Fruit fly (Drosophila melanogaster) whole organism, embryonic: Measurements from ENCODE around the gene CG18788.
A peak's percentile ranks its signal among the peaks of the same experiment; 100 is the strongest.

Source experiments
- ATbp ChIP-seq: fragments of 200-800 bp; sonication (Bioruptor generic); optimal IDR thresholded peaks from 2 replicates; lab custom pipeline; 2017; ENCODE audit warnings: missing biosample characterization, mild to moderate bottlenecking, missing genetic modification characterization, missing genetic modification reagents
- Ada2b ChIP-seq: fragments of 200-800 bp; sonication (Bioruptor generic); IDR thresholded peaks from 2 replicates; pipeline ENCODE4 v1.3.6; 2022; ENCODE audit warnings: missing biosample characterization, missing genetic modification characterization
- Aef1 ChIP-seq: fragments of 200-800 bp; sonication (Bioruptor generic); IDR thresholded peaks from 3 replicates; pipeline ENCODE4 v1.3.6; 2022; ENCODE audit warnings: missing biosample characterization, missing genetic modification characterization
- Asciz ChIP-seq: fragments of 200-800 bp; sonication (Bioruptor generic); optimal IDR thresholded peaks from 2 replicates; lab custom pipeline; 2017; ENCODE audit warnings: missing biosample characterization, mild to moderate bottlenecking, missing genetic modification characterization, missing genetic modification reagents
- B-H2 ChIP-seq: fragments of 200-800 bp; sonication (Bioruptor generic); optimal IDR thresholded peaks from 2 replicates; lab custom pipeline; 2018; ENCODE audit warnings: missing biosample characterization, mild to moderate bottlenecking, missing genetic modification characterization
- Bdp1 ChIP-seq: fragments of 200-800 bp; sonication (Bioruptor generic); optimal IDR thresholded peaks from 3 replicates; lab custom pipeline; 2016; ENCODE audit warnings: missing biosample characterization, missing genetic modification characterization
- Blimp-1 ChIP-seq: fragments of 200-800 bp; sonication (Bioruptor generic); optimal IDR thresholded peaks from 3 replicates; lab custom pipeline; 2018; ENCODE audit warnings: missing biosample characterization, missing genetic modification characterization, mild to moderate bottlenecking, moderate library complexity, missing genetic modification reagents
- BtbVII ChIP-seq: fragments of 200-800 bp; sonication (Bioruptor generic); optimal IDR thresholded peaks from 3 replicates; lab custom pipeline; 2017; ENCODE audit warnings: missing biosample characterization, mild to moderate bottlenecking, missing genetic modification characterization
- CG10267 ChIP-seq: fragments of 200-800 bp; sonication (Bioruptor generic); optimal IDR thresholded peaks from 2 replicates; lab custom pipeline; 2018; ENCODE audit warnings: missing biosample characterization, mild to moderate bottlenecking, missing genetic modification characterization, moderate library complexity
- CG10274 ChIP-seq: fragments of 200-800 bp; sonication (Bioruptor generic); optimal IDR thresholded peaks from 3 replicates; lab custom pipeline; 2017; ENCODE audit warnings: missing biosample characterization, mild to moderate bottlenecking, missing genetic modification characterization
- CG10979 ChIP-seq: fragments of 200-800 bp; sonication (Bioruptor generic); optimal IDR thresholded peaks from 2 replicates; lab custom pipeline; 2018; ENCODE audit warnings: missing biosample characterization, mild to moderate bottlenecking, missing genetic modification characterization, moderate library complexity
- CG11560 ChIP-seq: fragments of 200-800 bp; sonication (Bioruptor generic); IDR thresholded peaks from 3 replicates; pipeline ENCODE4 v1.3.6; 2022; ENCODE audit warnings: missing biosample characterization, missing genetic modification characterization
- CG11723 ChIP-seq: fragments of 200-800 bp; sonication (Bioruptor generic); optimal IDR thresholded peaks from 2 replicates; lab custom pipeline; 2017; ENCODE audit warnings: missing biosample characterization, mild to moderate bottlenecking, missing genetic modification characterization
- CG12155 ChIP-seq: fragments of 200-800 bp; sonication (Bioruptor generic); optimal IDR thresholded peaks from 3 replicates; lab custom pipeline; 2016; ENCODE audit warnings: missing biosample characterization, missing genetic modification characterization
- CG1529 ChIP-seq: fragments of 200-800 bp; sonication (Bioruptor generic); optimal IDR thresholded peaks from 3 replicates; lab custom pipeline; 2018; ENCODE audit warnings: missing biosample characterization, missing genetic modification characterization
- CG1647 ChIP-seq: fragments of 200-800 bp; sonication (Bioruptor generic); optimal IDR thresholded peaks from 3 replicates; lab custom pipeline; 2016; ENCODE audit warnings: missing biosample characterization, missing genetic modification characterization
- CG1832 ChIP-seq: fragments of 200-800 bp; sonication (Bioruptor generic); optimal IDR thresholded peaks from 2 replicates; lab custom pipeline; 2017; ENCODE audit warnings: missing biosample characterization, mild to moderate bottlenecking, missing genetic modification characterization, inconsistent platforms
- CG18476 ChIP-seq: fragments of 200-800 bp; sonication (Bioruptor generic); optimal IDR thresholded peaks from 2 replicates; lab custom pipeline; 2016; ENCODE audit warnings: missing biosample characterization, mild to moderate bottlenecking, missing genetic modification characterization
- CG2116 ChIP-seq: fragments of 200-800 bp; sonication (Bioruptor generic); optimal IDR thresholded peaks from 3 replicates; lab custom pipeline; 2018; ENCODE audit warnings: missing biosample characterization, mild to moderate bottlenecking, missing genetic modification characterization
- CG2678 ChIP-seq: fragments of 200-800 bp; sonication (Bioruptor generic); optimal IDR thresholded peaks from 3 replicates; lab custom pipeline; 2019; ENCODE audit warnings: missing biosample characterization, mild to moderate bottlenecking, missing genetic modification characterization, moderate library complexity
- CG32532 ChIP-seq: fragments of 200-800 bp; sonication (Bioruptor generic); IDR thresholded peaks from 2 replicates; pipeline ENCODE4 v1.3.6; 2022; ENCODE audit warnings: missing biosample characterization, missing genetic modification characterization
- CG33557 ChIP-seq: fragments of 200-800 bp; sonication (Bioruptor generic); optimal IDR thresholded peaks from 2 replicates; lab custom pipeline; 2019; ENCODE audit warnings: missing biosample characterization, mild to moderate bottlenecking, missing genetic modification characterization, moderate library complexity
- CG3726 ChIP-seq: fragments of 200-800 bp; sonication (Bioruptor generic); IDR thresholded peaks from 3 replicates; pipeline ENCODE4, ENCODE4 v1.3.6; 2022; ENCODE audit warnings: missing biosample characterization, missing genetic modification characterization
- CG4854 ChIP-seq: fragments of 200-800 bp; sonication (Bioruptor generic); optimal IDR thresholded peaks from 2 replicates; lab custom pipeline; 2016; ENCODE audit warnings: missing biosample characterization, missing genetic modification characterization, inconsistent platforms
- CG6254 ChIP-seq: fragments of 200-800 bp; sonication (Bioruptor generic); optimal IDR thresholded peaks from 3 replicates; lab custom pipeline; 2017; ENCODE audit warnings: mild to moderate bottlenecking, missing biosample characterization, missing genetic modification reagents, missing genetic modification characterization
- CG6765 ChIP-seq: fragments of 200-800 bp; sonication (Bioruptor generic); optimal IDR thresholded peaks from 3 replicates; lab custom pipeline; 2017; ENCODE audit warnings: missing biosample characterization, mild to moderate bottlenecking, missing genetic modification characterization
- CG7271 ChIP-seq: fragments of 200-800 bp; sonication (Bioruptor generic); optimal IDR thresholded peaks from 2 replicates; lab custom pipeline; 2018; ENCODE audit warnings: missing biosample characterization, mild to moderate bottlenecking, missing genetic modification characterization, moderate library complexity
- CG7839 ChIP-seq: fragments of 200-800 bp; sonication (Bioruptor generic); optimal IDR thresholded peaks from 3 replicates; lab custom pipeline; 2018; ENCODE audit warnings: missing biosample characterization, mild to moderate bottlenecking, missing genetic modification characterization, moderate library complexity
- CG7928 ChIP-seq: fragments of 200-800 bp; sonication (Bioruptor generic); optimal IDR thresholded peaks from 2 replicates; lab custom pipeline; 2017; ENCODE audit warnings: missing biosample characterization, mild to moderate bottlenecking, missing genetic modification characterization
- CTCF ChIP-seq: fragments of 200-800 bp; sonication (Bioruptor generic); optimal IDR thresholded peaks from 2 replicates; lab custom pipeline; 2017; ENCODE audit warnings: missing biosample characterization, mild to moderate bottlenecking, missing genetic modification characterization, moderate library complexity
- Dip2 ChIP-seq: fragments of 200-800 bp; sonication (Bioruptor generic); IDR thresholded peaks from 2 replicates; pipeline ENCODE4 v1.3.6; 2022; ENCODE audit warnings: missing biosample characterization, missing genetic modification characterization
- Doc3 ChIP-seq: fragments of 200-800 bp; sonication (Bioruptor generic); IDR thresholded peaks from 3 replicates; pipeline ENCODE4 v1.3.6; 2022; ENCODE audit warnings: missing biosample characterization, missing genetic modification characterization; ENCODE audit not compliant: partially characterized antibody
- Dp ChIP-seq: fragments of 200-800 bp; sonication (Bioruptor generic); optimal IDR thresholded peaks from 2 replicates; lab custom pipeline; 2018; ENCODE audit warnings: missing biosample characterization, mild to moderate bottlenecking, missing genetic modification characterization, moderate library complexity
- Drgx ChIP-seq: fragments of 200-800 bp; sonication (Bioruptor generic); IDR thresholded peaks from 2 replicates; pipeline ENCODE4 v1.3.6; 2022; ENCODE audit warnings: missing biosample characterization, missing genetic modification characterization
- HmgZ ChIP-seq: fragments of 200-800 bp; sonication (Bioruptor generic); optimal IDR thresholded peaks from 2 replicates; lab custom pipeline; 2018; ENCODE audit warnings: missing biosample characterization, mild to moderate bottlenecking, missing genetic modification characterization
- Hr51 ChIP-seq, 2 experiments: fragments of 200-800 bp; sonication (Bioruptor generic); optimal IDR thresholded peaks; 2 replicates in 1 of 2; 3 replicates in 1 of 2; lab custom pipeline; 2016 to 2018; ENCODE audit warnings: missing biosample characterization in 2 of 2, missing genetic modification characterization in 2 of 2, mild to moderate bottlenecking in 1 of 2, moderate library complexity in 1 of 2
- Ptx1 ChIP-seq: fragments of 200-800 bp; sonication (Bioruptor generic); IDR thresholded peaks from 2 replicates; pipeline ENCODE4 v1.3.6; 2022; ENCODE audit warnings: missing biosample characterization, missing genetic modification characterization
- Trl ChIP-seq, 3 experiments: fragments of >200 bp in 2 of 3; fragments of 200-800 bp in 1 of 3; sonication (Bioruptor generic) in 1 of 3; optimal IDR thresholded peaks; 2 replicates in 1 of 3; 3 replicates in 2 of 3; lab custom pipeline; 2016 to 2017; ENCODE audit warnings: missing biosample characterization in 1 of 3, missing genetic modification characterization in 1 of 3
- bsh ChIP-seq, 2 experiments: fragments of 200-800 bp; sonication (Bioruptor generic); optimal IDR thresholded peaks; 2 replicates each; lab custom pipeline; 2017 to 2018; ENCODE audit warnings: mild to moderate bottlenecking in 2 of 2, missing biosample characterization in 2 of 2, missing genetic modification characterization in 2 of 2, moderate library complexity in 1 of 2
- dpn ChIP-seq, 2 experiments: fragments of 200-800 bp; sonication (Bioruptor generic); optimal IDR thresholded peaks; 3 replicates each; lab custom pipeline; 2016; ENCODE audit warnings: missing biosample characterization in 2 of 2, missing genetic modification characterization in 2 of 2
- ftz-f1 ChIP-seq: fragments of 200-800 bp; sonication (Bioruptor generic); optimal IDR thresholded peaks from 2 replicates; lab custom pipeline; 2016; ENCODE audit warnings: missing biosample characterization, missing genetic modification characterization
- jumu ChIP-seq: fragments of 200-800 bp; sonication (Bioruptor generic); optimal IDR thresholded peaks from 3 replicates; lab custom pipeline; 2016; ENCODE audit warnings: missing biosample characterization, missing genetic modification characterization
- lbe ChIP-seq: fragments of 200-800 bp; sonication (Bioruptor generic); optimal IDR thresholded peaks from 2 replicates; lab custom pipeline; 2016; ENCODE audit warnings: missing biosample characterization, mild to moderate bottlenecking, missing genetic modification characterization
- nom ChIP-seq: fragments of 200-800 bp; sonication (Bioruptor generic); optimal IDR thresholded peaks from 2 replicates; lab custom pipeline; 2017; ENCODE audit warnings: missing biosample characterization, missing genetic modification characterization, mild to moderate bottlenecking, moderate library complexity, missing genetic modification reagents
- odd ChIP-seq: fragments of 200-800 bp; sonication (Bioruptor generic); optimal IDR thresholded peaks from 2 replicates; lab custom pipeline; 2017; ENCODE audit warnings: missing biosample characterization, mild to moderate bottlenecking, missing genetic modification characterization
- otp ChIP-seq: fragments of 200-800 bp; sonication (Bioruptor generic); IDR thresholded peaks from 3 replicates; pipeline ENCODE4, ENCODE4 v1.3.6; 2022; ENCODE audit warnings: missing biosample characterization, missing genetic modification characterization
- p53 ChIP-seq: fragments of 200-800 bp; sonication (Bioruptor generic); optimal IDR thresholded peaks from 2 replicates; lab custom pipeline; 2016; ENCODE audit warnings: missing biosample characterization, missing genetic modification characterization
- pfk ChIP-seq: fragments of 200-800 bp; sonication (Bioruptor generic); optimal IDR thresholded peaks from 2 replicates; lab custom pipeline; 2018; ENCODE audit warnings: missing biosample characterization, mild to moderate bottlenecking, missing genetic modification characterization, moderate library complexity
- slbo ChIP-seq: fragments of 200-800 bp; sonication (Bioruptor generic); IDR thresholded peaks from 2 replicates; pipeline ENCODE4 v1.3.6; 2022; ENCODE audit warnings: missing biosample characterization, missing genetic modification characterization

Gene CG18788

DNA sequence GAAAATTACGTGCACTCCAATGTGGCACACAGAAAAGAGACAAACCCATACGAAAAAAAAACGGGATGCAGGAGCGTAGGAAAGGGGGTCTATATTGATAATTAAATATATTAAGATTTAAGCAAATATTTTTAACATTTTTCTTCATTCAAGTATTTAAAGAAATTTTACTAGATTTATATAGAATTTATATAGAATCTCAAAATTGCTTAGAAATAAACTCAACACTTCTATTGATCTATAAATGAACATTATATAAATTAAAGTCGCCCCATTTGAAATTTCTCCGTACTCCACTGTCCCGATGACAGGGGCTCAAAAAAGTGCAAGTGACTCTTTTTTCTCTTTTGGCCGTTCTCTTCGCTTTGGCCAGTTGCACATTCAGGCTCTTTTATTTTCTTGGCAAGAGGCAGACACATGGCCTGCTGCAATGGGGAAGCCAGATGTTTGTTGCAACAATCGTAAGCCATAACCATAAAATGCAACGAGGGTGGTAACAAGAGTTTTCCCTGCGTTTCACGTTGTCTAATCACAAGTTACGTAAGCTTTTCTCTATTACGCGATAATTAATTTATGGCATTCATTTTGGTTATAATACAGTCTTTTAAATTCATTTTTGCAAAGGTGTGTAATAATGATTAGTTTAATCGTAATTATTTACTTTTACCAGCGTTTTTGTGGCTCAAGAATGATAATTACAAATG, 31.8 kb downstream of the CG18788 start (continued):
- TF ChIP-seq bsh (GFP tag; optimal IDR thresholded peaks at IDR 0.05; lab: Kevin White, UChicago) = peak; percentile 64 to 92
- no peak for TF ChIP-seq CG6765 (GFP tag; lab: Kevin White, UChicago)
- TF ChIP-seq CG4854 = no peak
- TF ChIP-seq Drgx (GFP tag; lab: Robert Waterston, UW) = peak; percentile 94
- TF ChIP-seq CG33557 (GFP tag; lab: Kevin White, UChicago) = peak; percentile 78
- no peak for TF ChIP-seq CG2116 (GFP tag; lab: Kevin White, UChicago)
- peak; percentile 27 for TF ChIP-seq CG7271
- no peak for TF ChIP-seq ftz-f1 (GFP tag; lab: Kevin White, UChicago)
- no peak for TF ChIP-seq CG11560 (tag; lab: Robert Waterston, UW)
- no peak for TF ChIP-seq Bdp1 (GFP tag; lab: Kevin White, UChicago)
- no peak for TF ChIP-seq CG12155 (GFP tag; lab: Kevin White, UChicago)
- no peak for TF ChIP-seq otp (GFP tag; lab: Robert Waterston, UW)
- TF ChIP-seq CG18476 = peak; percentile 92
- no peak for TF ChIP-seq p53 (GFP tag; lab: Kevin White, UChicago)
- peak; percentile 24 for TF ChIP-seq CG1529 (GFP tag; lab: Kevin White, UChicago)
- TF ChIP-seq nom (GFP tag; lab: Kevin White, UChicago) = peak; percentile 86
- peak; percentile 71 for TF ChIP-seq lbe
- peak; percentile 52 for TF ChIP-seq CG7839 (tag; lab: Kevin White, UChicago)
- TF ChIP-seq CG1832 (GFP tag; lab: Kevin White, UChicago) = no peak
- no peak for TF ChIP-seq Dip2 (GFP tag; lab: Robert Waterston, UW)
- no peak for TF ChIP-seq CG7928 (GFP tag; lab: Kevin White, UChicago)
- peak; percentile 38 for TF ChIP-seq ATbp (GFP tag; lab: Kevin White, UChicago)
- TF ChIP-seq CG10274 (GFP tag; lab: Kevin White, UChicago) = no peak
- no peak for TF ChIP-seq odd
- TF ChIP-seq Blimp-1 (GFP tag; lab: Kevin White, UChicago) = peak; percentile 90
- no peak for TF ChIP-seq CG11723 (GFP tag; lab: Kevin White, UChicago)
- no peak for TF ChIP-seq dpn (GFP tag; optimal IDR thresholded peaks at IDR 0.05; lab: Kevin White, UChicago)
- no peak for TF ChIP-seq BtbVII
- peak; percentile 69 for TF ChIP-seq CG6254 (GFP tag; lab: Kevin White, UChicago)
- TF ChIP-seq CTCF (GFP tag; lab: Kevin White, UChicago) = no peak
- TF ChIP-seq slbo (GFP tag; lab: Robert Waterston, UW) = no peak
- no peak for TF ChIP-seq CG2678 (tag; lab: Kevin White, UChicago)
- no peak for TF ChIP-seq pfk (GFP tag; lab: Kevin White, UChicago)
- no peak for TF ChIP-seq Doc3 (GFP tag; lab: Robert Waterston, UW)
- TF ChIP-seq Aef1 = no peak
- no peak for TF ChIP-seq CG1647 (GFP tag; lab: Kevin White, UChicago)
- peak in 1 of 2 experiments; percentile 39 for TF ChIP-seq Trl (optimal IDR thresholded peaks at IDR 0.05; lab: Kevin White, UChicago)
- TF ChIP-seq Trl (GFP tag; optimal IDR thresholded peaks at IDR 0.05; lab: Kevin White, UChicago) = no peak
- no peak for TF ChIP-seq HmgZ (tag; lab: Kevin White, UChicago)
- TF ChIP-seq CG10267 (tag; lab: Kevin White, UChicago) = peak; percentile 64
- no peak for TF ChIP-seq B-H2
- no peak for TF ChIP-seq CG3726 (GFP tag; lab: Robert Waterston, UW)
- no peak for TF ChIP-seq Hr51 (GFP tag; optimal IDR thresholded peaks at IDR 0.05; lab: Kevin White, UChicago)
- no peak for TF ChIP-seq Ada2b (GFP tag; lab: Robert Waterston, UW)
- TF ChIP-seq Ptx1 (GFP tag; lab: Robert Waterston, UW) = 0 out of 2 replicates have a peak, but pooled peaks have one; percentile 5
- TF ChIP-seq Dp (GFP tag; lab: Kevin White, UChicago) = no peak
- TF ChIP-seq Asciz = peak; percentile 27
- TF ChIP-seq CG32532 = no peak
- TF ChIP-seq jumu (GFP tag; lab: Kevin White, UChicago) = no peak
- TF ChIP-seq CG10979 (tag; lab: Kevin White, UChicago) = peak; percentile 82
